Worm (Caenorhabditis elegans) whole organism, L4/young adult: Measurements from ENCODE around the gene Y69A2AR.51.

ENCODE experiments used
- dao-5 ChIP-seq: sonication (generic microtip); optimal IDR thresholded peaks from 2 replicates; lab custom pipeline; 2016; ENCODE audit warnings: missing genotype, missing genetic modification characterization, moderate library complexity, missing compliant biosample characterization
- him-1 ChIP-seq: sonication (generic microtip); optimal IDR thresholded peaks from 2 replicates; lab custom pipeline; 2016; ENCODE audit warnings: missing genotype, missing genetic modification reagents, missing genetic modification characterization, missing compliant biosample characterization

- TF ChIP-seq dao-5 (tag; lab: Kevin White, UChicago) (no peak), him-1 (no peak)
These were observed 44.6 kb downstream of the Y69A2AR.51 start for ce11 chrIV:2616853-2617252.
